Worm (Caenorhabditis elegans) whole organism, L1 larva: Measurements from ENCODE around the gene Y75B8A.33.

Experiments used
- alr-1 ChIP-seq: fragments of 200-800 bp; sonication (Bioruptor generic); optimal IDR thresholded peaks from 2 replicates; lab custom pipeline; 2018; ENCODE audit warnings: borderline replicate concordance, mild to moderate bottlenecking, missing genetic modification characterization, missing compliant biosample characterization
- ama-1 ChIP-seq: fragments of 150-350 bp; optimal IDR thresholded peaks from 2 replicates; lab custom pipeline; 2014
- efl-1 ChIP-seq, 4 experiments: fragments of 150-350 bp; optimal IDR thresholded peaks in 3 of 4; peaks in 1 of 4; 1 replicate in 1 of 4; 2 replicates in 3 of 4; lab custom pipeline; 2014; ENCODE audit warnings: missing biosample characterization in 2 of 4, missing genetic modification characterization in 2 of 4, missing genetic modification reagents in 2 of 4
- lin-13 ChIP-seq: fragments of 150-350 bp; optimal IDR thresholded peaks from 2 replicates; lab custom pipeline; 2014; ENCODE audit warnings: missing biosample characterization, missing genetic modification reagents, missing genetic modification characterization
- lsy-2 ChIP-seq, 2 experiments: fragments of 150-350 bp; optimal IDR thresholded peaks; 2 replicates each; lab custom pipeline; 2014; ENCODE audit warnings: missing biosample characterization in 2 of 2, missing genetic modification characterization in 2 of 2
- unc-62 ChIP-seq: fragments of 150-350 bp; optimal IDR thresholded peaks from 2 replicates; lab custom pipeline; 2014; ENCODE audit warnings: missing biosample characterization, missing genetic modification reagents, missing genetic modification characterization

- no peak for TF ChIP-seq unc-62 (GFP tag; lab: Kevin White, UChicago)
- no peak for TF ChIP-seq lin-13 (GFP tag; lab: Kevin White, UChicago)
- TF ChIP-seq alr-1, result no peak
- TF ChIP-seq efl-1 (optimal IDR thresholded peaks at IDR 0.05; lab: Kevin White, UChicago), result no peak
- no peak for TF ChIP-seq efl-1 (GFP tag; optimal IDR thresholded peaks at IDR 0.05 in 1 of 2; lab: Kevin White, UChicago)
- no peak for TF ChIP-seq lsy-2 (tag; optimal IDR thresholded peaks at IDR 0.05; lab: Kevin White, UChicago)
- no peak for TF ChIP-seq ama-1 (lab: Kevin White, UChicago)
These were observed 35.9 kb downstream of the Y75B8A.33 start for ce11 chrIII:12331300-12331699.
